Worm (Caenorhabditis elegans) whole organism, dauer: ENCODE measurements around the gene Y49F6C.7.

Source experiments
- unc-62 ChIP-seq: sonication (generic microtip); optimal IDR thresholded peaks from 2 replicates; lab custom pipeline; 2017; ENCODE audit warnings: missing biosample characterization, missing genetic modification reagents, missing genetic modification characterization

Y49F6C.7 gene

ce11 chrII:3368097-3368496 lies at the start of gene Y49F6C.7:
Y49F6C.7 (minus strand) TSS chrII:3368197.
- TF ChIP-seq unc-62 (GFP tag; lab: Kevin White, UChicago): no peak

ce11 chrII:3416528-3416927 lies 48.5 kb upstream of the Y49F6C.7 start, which contains the start of gene nep-6:
nep-6 (plus strand) TSS chrII:3416828.
- no peak for TF ChIP-seq unc-62 (GFP tag; lab: Kevin White, UChicago)

ce11 chrII:3414383-3414910 lies 46.5 kb upstream of the Y49F6C.7 start, which contains the start of the genes F18A12.7 and F18A12.2:
F18A12.7 (minus strand) TSS chrII:3414483.
F18A12.2 (plus strand) TSS chrII:3414860.
- no peak for TF ChIP-seq unc-62 (GFP tag; lab: Kevin White, UChicago)

- no peak for TF ChIP-seq unc-62 (GFP tag; lab: Kevin White, UChicago)
These were observed 35.5 kb upstream of the Y49F6C.7 start, which contains the start of gene nep-8 for ce11 chrII:3403535-3403934. nep-8 (plus strand) TSS chrII:3403835.

- no peak for TF ChIP-seq unc-62 (GFP tag; lab: Kevin White, UChicago)
These were observed 34.9 kb upstream of the Y49F6C.7 start, which contains the start of gene nep-10 for ce11 chrII:3402854-3403253. nep-10 (minus strand) TSS chrII:3402954.

ce11 chrII:3399212-3399611 lies 31.2 kb upstream of the Y49F6C.7 start, which contains the start of gene nep-9:
nep-9 (minus strand) TSS chrII:3399312.
- no peak for TF ChIP-seq unc-62 (GFP tag; lab: Kevin White, UChicago)

ce11 chrII:3395484-3395883 lies 27.5 kb upstream of the Y49F6C.7 start, which contains the start of gene nep-20:
nep-20 (minus strand) TSS chrII:3395584.
- no peak for TF ChIP-seq unc-62 (GFP tag; lab: Kevin White, UChicago)

- no peak for TF ChIP-seq unc-62 (GFP tag; lab: Kevin White, UChicago)
These were observed 19.5 kb upstream of the Y49F6C.7 start, which contains the start of gene T06D4.6 for ce11 chrII:3387503-3387902. T06D4.6 (minus strand) TSS chrII:3387603.

- TF ChIP-seq unc-62 (GFP tag; lab: Kevin White, UChicago): no peak
These were observed 17.7 kb upstream of the Y49F6C.7 start, which contains the start of gene T06D4.2 for ce11 chrII:3385736-3386135. T06D4.2 (minus strand) TSS chrII:3385905.

- no peak for TF ChIP-seq unc-62 (GFP tag; lab: Kevin White, UChicago)
These were observed 15.1 kb upstream of the Y49F6C.7 start for ce11 chrII:3383116-3383515.

- TF ChIP-seq unc-62 (GFP tag; lab: Kevin White, UChicago): no peak
These were observed 13.5 kb upstream of the Y49F6C.7 start, which contains the start of gene T06D4.1 for ce11 chrII:3381510-3381909. T06D4.1 (plus strand) TSS chrII:3381830.

- no peak for TF ChIP-seq unc-62 (GFP tag; lab: Kevin White, UChicago)
These were observed 10.3 kb upstream of the Y49F6C.7 start, which contains the start of gene Y49F6C.2 for ce11 chrII:3378275-3378674. Y49F6C.2 (plus strand) TSS chrII:3378575.

ce11 chrII:3376789-3377188 lies 8.8 kb upstream of the Y49F6C.7 start, which contains the start of gene bath-9:
bath-9 (plus strand) TSS chrII:3377089.
- no peak for TF ChIP-seq unc-62 (GFP tag; lab: Kevin White, UChicago)

ce11 chrII:3375302-3375701 lies 7.3 kb upstream of the Y49F6C.7 start:
- TF ChIP-seq unc-62 (GFP tag; lab: Kevin White, UChicago): no peak

ce11 chrII:3374779-3375178 lies 6.8 kb upstream of the Y49F6C.7 start, which contains the start of gene bath-10:
bath-10 (plus strand) TSS chrII:3375079.
- TF ChIP-seq unc-62 (GFP tag; lab: Kevin White, UChicago): no peak

- TF ChIP-seq unc-62 (GFP tag; lab: Kevin White, UChicago): no peak
These were observed 5.9 kb upstream of the Y49F6C.7 start for ce11 chrII:3373875-3374274.

- no peak for TF ChIP-seq unc-62 (GFP tag; lab: Kevin White, UChicago)
These were observed 3.0 kb upstream of the Y49F6C.7 start, which contains the start of gene bath-23 for ce11 chrII:3371010-3371409. bath-23 (plus strand) TSS chrII:3371310.
